Fruit fly (Drosophila melanogaster): ENCODE data around the gene CG5693.

dm6 chr2L:18009672-18010071, 3.2 kb downstream of the CG5693 start:
- TF ChIP-seq psq (optimal IDR thresholded peaks at IDR 0.05): no peak
- TF ChIP-seq usp (GFP tag; optimal IDR thresholded peaks at IDR 0.05): no peak
- TF ChIP-seq pan (optimal IDR thresholded peaks at IDR 0.05): no peak

Measured in whole organism.